Fruit fly (Drosophila melanogaster) whole organism, wandering third instar larva: ENCODE results near the gene CG32106.

ENCODE experiments used
- CG32264 ChIP-seq: fragments of 200-800 bp; sonication (Bioruptor generic); optimal IDR thresholded peaks from 2 replicates; lab custom pipeline; 2016; ENCODE audit warnings: missing biosample characterization, missing genetic modification characterization
- CG9705 ChIP-seq: fragments of 200-800 bp; sonication (Bioruptor generic); optimal IDR thresholded peaks from 2 replicates; lab custom pipeline; 2018; ENCODE audit warnings: missing biosample characterization, mild to moderate bottlenecking, missing genetic modification characterization
- CrebA ChIP-seq: fragments of 200-800 bp; sonication (Bioruptor generic); optimal IDR thresholded peaks from 2 replicates; lab custom pipeline; 2016; ENCODE audit warnings: missing biosample characterization, mild to moderate bottlenecking, missing genetic modification characterization, borderline replicate concordance
- Dfd ChIP-seq: fragments of >200 bp; optimal IDR thresholded peaks from 2 replicates; lab custom pipeline; 2017; ENCODE audit warnings: missing biosample characterization, missing genetic modification characterization
- Dif ChIP-seq: fragments of 200-275, 200-300 bp; sonication (Bioruptor generic); optimal IDR thresholded peaks from 2 replicates; lab custom pipeline; 2018; ENCODE audit warnings: missing biosample characterization, missing genetic modification characterization; ENCODE audit not compliant: partially characterized antibody
- GATAd ChIP-seq: sonication (Bioruptor generic); optimal IDR thresholded peaks from 2 replicates; lab custom pipeline; 2016; ENCODE audit warnings: missing biosample characterization, missing genetic modification characterization
- HLH106 ChIP-seq: fragments of 200-800 bp; optimal IDR thresholded peaks from 3 replicates; lab custom pipeline; 2019; ENCODE audit warnings: missing biosample characterization, mild to moderate bottlenecking, missing genetic modification characterization, moderate library complexity
- Hnf4 ChIP-seq: fragments of 200-800 bp; sonication (Bioruptor generic); optimal IDR thresholded peaks from 2 replicates; lab custom pipeline; 2016; ENCODE audit warnings: missing biosample characterization, mild to moderate bottlenecking, missing genetic modification characterization
- Hr78 ChIP-seq: fragments of >200 bp; optimal IDR thresholded peaks from 2 replicates; lab custom pipeline; 2017; ENCODE audit warnings: missing biosample characterization, missing genetic modification characterization
- Jra ChIP-seq: sonication (Bioruptor generic); optimal IDR thresholded peaks from 2 replicates; lab custom pipeline; 2016; ENCODE audit warnings: missing biosample characterization, missing genetic modification characterization
- Mio ChIP-seq: sonication (Bioruptor generic); optimal IDR thresholded peaks from 2 replicates; lab custom pipeline; 2016; ENCODE audit warnings: missing biosample characterization, missing genetic modification characterization
- Myc ChIP-seq: fragments of >200 bp; optimal IDR thresholded peaks from 2 replicates; lab custom pipeline; 2017
- N ChIP-seq: fragments of >200 bp; optimal IDR thresholded peaks from 2 replicates; lab custom pipeline; 2018; ENCODE audit warnings: missing biosample characterization, missing external identifiers, missing genetic modification characterization
- OdsH ChIP-seq: fragments of 200-800 bp; sonication (Bioruptor generic); optimal IDR thresholded peaks from 2 replicates; lab custom pipeline; 2016; ENCODE audit warnings: missing biosample characterization, mild to moderate bottlenecking, missing genetic modification characterization
- Rel ChIP-seq, 2 experiments: fragments of 200-800 bp; sonication (Bioruptor generic) in 1 of 2; optimal IDR thresholded peaks; 2 replicates in 1 of 2; 3 replicates in 1 of 2; lab custom pipeline; 2016 to 2019; ENCODE audit warnings: mild to moderate bottlenecking in 2 of 2, missing biosample characterization in 2 of 2, missing genetic modification characterization in 2 of 2, moderate library complexity in 1 of 2
- Sp1 ChIP-seq: fragments of 200-800 bp; sonication (Bioruptor generic); optimal IDR thresholded peaks from 3 replicates; lab custom pipeline; 2019; ENCODE audit warnings: missing biosample characterization, mild to moderate bottlenecking, missing genetic modification characterization, moderate library complexity
- Vsx2 ChIP-seq: fragments of 200-300, 225-300 bp; sonication (Bioruptor generic); optimal IDR thresholded peaks from 2 replicates; lab custom pipeline; 2018; ENCODE audit warnings: missing biosample characterization, missing genetic modification characterization; ENCODE audit not compliant: partially characterized antibody
- br ChIP-seq: fragments of 200-800 bp; sonication (Bioruptor generic); optimal IDR thresholded peaks from 2 replicates; lab custom pipeline; 2016; ENCODE audit warnings: missing biosample characterization, missing genetic modification characterization
- brk ChIP-seq: fragments of 200-800 bp; sonication (Bioruptor generic); optimal IDR thresholded peaks from 2 replicates; lab custom pipeline; 2016; ENCODE audit warnings: missing biosample characterization, mild to moderate bottlenecking, missing genetic modification characterization
- dl ChIP-seq, 2 experiments: fragments of 175-275, 200-275 bp in 1 of 2; fragments of 200-275 bp in 1 of 2; sonication (Bioruptor generic); optimal IDR thresholded peaks; lab custom pipeline; 2018; ENCODE audit warnings: mild to moderate bottlenecking in 2 of 2, missing biosample characterization in 2 of 2, missing genetic modification characterization in 2 of 2, moderate library complexity in 2 of 2; ENCODE audit not compliant: partially characterized antibody in 2 of 2, insufficient read depth in 1 of 2
- dmrt93B ChIP-seq: fragments of 200-800 bp; sonication (Bioruptor generic); optimal IDR thresholded peaks from 2 replicates; lab custom pipeline; 2018; ENCODE audit warnings: missing biosample characterization, mild to moderate bottlenecking, missing genetic modification characterization
- ey ChIP-seq: fragments of 200-800 bp; sonication (Bioruptor generic); optimal IDR thresholded peaks from 2 replicates; lab custom pipeline; 2016; ENCODE audit warnings: missing biosample characterization, missing genetic modification characterization
- foxo ChIP-seq, 2 experiments: fragments of 200-800 bp; sonication (Bioruptor generic); optimal IDR thresholded peaks; 2 replicates in 1 of 2; 3 replicates in 1 of 2; lab custom pipeline; 2016 to 2017; ENCODE audit warnings: missing biosample characterization in 2 of 2, missing genetic modification characterization in 2 of 2
- fru ChIP-seq: fragments of 200-800 bp; sonication (Bioruptor generic); optimal IDR thresholded peaks from 3 replicates; lab custom pipeline; 2016; ENCODE audit warnings: missing biosample characterization, mild to moderate bottlenecking, missing genetic modification characterization
- h ChIP-seq: fragments of 200-800 bp; sonication (Bioruptor generic); optimal IDR thresholded peaks from 3 replicates; lab custom pipeline; 2016; ENCODE audit warnings: missing biosample characterization, mild to moderate bottlenecking, missing genetic modification characterization
- jim ChIP-seq: fragments of 175-275, 200-325 bp; sonication (Bioruptor generic); optimal IDR thresholded peaks from 2 replicates; lab custom pipeline; 2016; ENCODE audit warnings: missing biosample characterization, mild to moderate bottlenecking, missing genetic modification characterization
- lola ChIP-seq: fragments of >200 bp; optimal IDR thresholded peaks from 2 replicates; lab custom pipeline; 2017; ENCODE audit warnings: missing biosample characterization, missing genetic modification characterization
- pan ChIP-seq: fragments of >200 bp; optimal IDR thresholded peaks from 2 replicates; lab custom pipeline; 2017
- psq ChIP-seq: fragments of 200-800 bp; sonication (Bioruptor generic); optimal IDR thresholded peaks from 3 replicates; lab custom pipeline; 2017; ENCODE audit warnings: missing biosample characterization, mild to moderate bottlenecking, missing genetic modification characterization, moderate library complexity
- rgr ChIP-seq: fragments of 200-800 bp; sonication (Bioruptor generic); optimal IDR thresholded peaks from 3 replicates; lab custom pipeline; 2016; ENCODE audit warnings: missing biosample characterization, mild to moderate bottlenecking, missing genetic modification characterization
- sage ChIP-seq: fragments of 200-800 bp; sonication (Bioruptor generic); optimal IDR thresholded peaks from 2 replicates; lab custom pipeline; 2016; ENCODE audit warnings: missing biosample characterization, mild to moderate bottlenecking, missing genetic modification characterization
- sv ChIP-seq: fragments of 200-800 bp; sonication (Bioruptor generic); optimal IDR thresholded peaks from 3 replicates; lab custom pipeline; 2016; ENCODE audit warnings: missing biosample characterization, missing genetic modification characterization
- tai ChIP-seq: sonication (Bioruptor generic); optimal IDR thresholded peaks from 2 replicates; lab custom pipeline; 2016; ENCODE audit warnings: missing biosample characterization, missing genetic modification characterization
- usp ChIP-seq: fragments of >200 bp; optimal IDR thresholded peaks from 2 replicates; lab custom pipeline; 2017; ENCODE audit warnings: missing biosample characterization, missing genetic modification characterization
- woc ChIP-seq: sonication (Bioruptor generic); optimal IDR thresholded peaks from 2 replicates; lab custom pipeline; 2016; ENCODE audit warnings: missing biosample characterization, mild to moderate bottlenecking, missing genetic modification characterization

The CG32106 gene

dm6 chr3L:12800167-12800566 lies 21.7 kb upstream of the CG32106 start:
- no peak for TF ChIP-seq Hr78 (GFP tag; lab: Kevin White, UChicago)
- peak; percentile 60 for TF ChIP-seq Vsx2 (GFP tag; lab: Kevin White, UChicago)
- TF ChIP-seq, all 38 proteins: peak for 1

- TF ChIP-seq Mio (GFP tag; lab: Kevin White, UChicago) (no peak), usp (GFP tag; lab: Kevin White, UChicago) (no peak), OdsH (GFP tag; lab: Kevin White, UChicago) (no peak), dl (GFP tag; optimal IDR thresholded peaks at IDR 0.05; lab: Kevin White, UChicago; ENCODE audit: insufficient read depth in 1 of 2, partially characterized antibody in 2 of 2) (no peak), Jra (GFP tag; lab: Kevin White, UChicago) (no peak), fru (no peak), pan (lab: Kevin White, UChicago) (no peak), jim (GFP tag; lab: Kevin White, UChicago) (no peak), Sp1 (GFP tag; lab: Kevin White, UChicago) (no peak)
Measured at dm6 chr3L:12799431-12800147, 21.1 kb upstream of the CG32106 start.

dm6 chr3L:12798795-12799311 lies 20.3 kb upstream of the CG32106 start:
- TF ChIP-seq br = peak; percentile 8
- TF ChIP-seq h (GFP tag; lab: Kevin White, UChicago) = peak; percentile 16
- peak; percentile 3 for TF ChIP-seq Sp1 (GFP tag; lab: Kevin White, UChicago)
- TF ChIP-seq Dif (GFP tag; lab: Kevin White, UChicago) = no peak
- peak; percentile 20 for TF ChIP-seq psq (GFP tag; lab: Kevin White, UChicago)
- TF ChIP-seq fru = peak; percentile 54
- TF ChIP-seq usp (GFP tag; lab: Kevin White, UChicago) = no peak
- no peak for TF ChIP-seq Hr78 (GFP tag; lab: Kevin White, UChicago)

dm6 chr3L:12796077-12796641 lies 17.6 kb upstream of the CG32106 start:
- no peak for TF ChIP-seq Vsx2 (GFP tag; lab: Kevin White, UChicago)
- no peak for TF ChIP-seq dmrt93B
- TF ChIP-seq woc (GFP tag; lab: Kevin White, UChicago) = no peak
- TF ChIP-seq CrebA = no peak
- TF ChIP-seq brk (GFP tag; lab: Kevin White, UChicago) = no peak
- no peak for TF ChIP-seq fru
- TF ChIP-seq, all 38 proteins: peak for 0

dm6 chr3L:12794532-12794931 lies 16.0 kb upstream of the CG32106 start:
- TF ChIP-seq ey (GFP tag; lab: Kevin White, UChicago) (no peak), CG9705 (GFP tag; lab: Kevin White, UChicago) (no peak), Hnf4 (GFP tag; lab: Kevin White, UChicago) (no peak), brk (GFP tag; lab: Kevin White, UChicago) (no peak), dl (GFP tag; optimal IDR thresholded peaks at IDR 0.05; lab: Kevin White, UChicago; ENCODE audit: insufficient read depth in 1 of 2, partially characterized antibody in 2 of 2) (no peak), N (no peak), HLH106 (tag; lab: Kevin White, UChicago) (no peak), OdsH (GFP tag; lab: Kevin White, UChicago) (no peak)

- TF ChIP-seq dl (GFP tag; optimal IDR thresholded peaks at IDR 0.05; lab: Kevin White, UChicago; ENCODE audit: insufficient read depth in 1 of 2, partially characterized antibody in 2 of 2) = no peak
- no peak for TF ChIP-seq jim (GFP tag; lab: Kevin White, UChicago)
- TF ChIP-seq Sp1 (GFP tag; lab: Kevin White, UChicago) = peak; percentile 93
- TF ChIP-seq fru = peak; percentile 91
- no peak for TF ChIP-seq Vsx2 (GFP tag; lab: Kevin White, UChicago)
- peak; percentile 20 for TF ChIP-seq GATAd (GFP tag; lab: Kevin White, UChicago)
- peak; percentile 75 for TF ChIP-seq CG9705 (GFP tag; lab: Kevin White, UChicago)
- no peak for TF ChIP-seq usp (GFP tag; lab: Kevin White, UChicago)
- TF ChIP-seq lola = no peak
- peak; percentile 14 for TF ChIP-seq sage
- TF ChIP-seq psq (GFP tag; lab: Kevin White, UChicago) = peak; percentile 83
- TF ChIP-seq pan (lab: Kevin White, UChicago) = no peak
- TF ChIP-seq Mio (GFP tag; lab: Kevin White, UChicago) = no peak
- TF ChIP-seq foxo (GFP tag; optimal IDR thresholded peaks at IDR 0.05; lab: Kevin White, UChicago) = peak in 1 of 2 experiments; percentile 90
- peak; percentile 44 for TF ChIP-seq sv (GFP tag; lab: Kevin White, UChicago)
- TF ChIP-seq CG32264 (GFP tag; lab: Kevin White, UChicago) = peak; percentile 47
- TF ChIP-seq Hnf4 (GFP tag; lab: Kevin White, UChicago) = peak; percentile 73
- TF ChIP-seq brk (GFP tag; lab: Kevin White, UChicago) = peak; percentile 56
- TF ChIP-seq rgr = peak; percentile 85
- TF ChIP-seq Rel (GFP tag; optimal IDR thresholded peaks at IDR 0.05; lab: Kevin White, UChicago) = peak; percentile 52
- TF ChIP-seq Rel (tag; optimal IDR thresholded peaks at IDR 0.05; lab: Kevin White, UChicago) = peak; percentile 74
- peak; percentile 62 for TF ChIP-seq tai (GFP tag; lab: Kevin White, UChicago)
- TF ChIP-seq Myc (lab: Kevin White, UChicago) = no peak
- no peak for TF ChIP-seq Dfd (GFP tag; lab: Kevin White, UChicago)
Measured at dm6 chr3L:12792933-12793448, 14.5 kb upstream of the CG32106 start.
